Fruit fly (Drosophila melanogaster) whole organism, embryonic: ENCODE measurements around the gene CG5934.

ENCODE experiments used
- Atf-2 ChIP-seq: fragments of 200-800 bp; sonication (Bioruptor generic); optimal IDR thresholded peaks from 2 replicates; lab custom pipeline; 2016; ENCODE audit warnings: missing biosample characterization, missing genetic modification characterization
- CG10431 ChIP-seq: fragments of 200-800 bp; sonication (Bioruptor generic); optimal IDR thresholded peaks from 3 replicates; lab custom pipeline; 2018; ENCODE audit warnings: missing biosample characterization, mild to moderate bottlenecking, missing genetic modification characterization
- CG11723 ChIP-seq: fragments of 200-800 bp; sonication (Bioruptor generic); optimal IDR thresholded peaks from 2 replicates; lab custom pipeline; 2017; ENCODE audit warnings: missing biosample characterization, mild to moderate bottlenecking, missing genetic modification characterization
- CG12769 ChIP-seq: fragments of 200-800 bp; sonication (Bioruptor generic); optimal IDR thresholded peaks from 2 replicates; lab custom pipeline; 2019; ENCODE audit warnings: missing biosample characterization, mild to moderate bottlenecking, missing genetic modification characterization, moderate library complexity
- CG13123 ChIP-seq: fragments of 200-800 bp; sonication (Bioruptor generic); optimal IDR thresholded peaks from 2 replicates; lab custom pipeline; 2016; ENCODE audit warnings: missing biosample characterization, missing genetic modification characterization
- CG13894 ChIP-seq: fragments of 200-800 bp; sonication (Bioruptor generic); optimal IDR thresholded peaks from 3 replicates; lab custom pipeline; 2018; ENCODE audit warnings: missing biosample characterization, mild to moderate bottlenecking, missing genetic modification characterization, moderate library complexity
- CG14860 ChIP-seq: fragments of 200-800 bp; sonication (Bioruptor generic); IDR thresholded peaks from 3 replicates; pipeline ENCODE4 v1.3.6; 2022; ENCODE audit warnings: missing biosample characterization, missing genetic modification characterization; ENCODE audit not compliant: partially characterized antibody
- CG1529 ChIP-seq: fragments of 200-800 bp; sonication (Bioruptor generic); optimal IDR thresholded peaks from 3 replicates; lab custom pipeline; 2018; ENCODE audit warnings: missing biosample characterization, missing genetic modification characterization
- CG16815 ChIP-seq: fragments of 200-800 bp; sonication (Bioruptor generic); optimal IDR thresholded peaks from 3 replicates; lab custom pipeline; 2017; ENCODE audit warnings: missing biosample characterization, mild to moderate bottlenecking, missing genetic modification characterization
- CG18011 ChIP-seq: fragments of 200-800 bp; sonication (Bioruptor generic); optimal IDR thresholded peaks from 2 replicates; lab custom pipeline; 2017; ENCODE audit warnings: missing biosample characterization, missing genetic modification characterization, mild to moderate bottlenecking, moderate library complexity, missing genotype
- CG2116 ChIP-seq: fragments of 200-800 bp; sonication (Bioruptor generic); optimal IDR thresholded peaks from 3 replicates; lab custom pipeline; 2018; ENCODE audit warnings: missing biosample characterization, mild to moderate bottlenecking, missing genetic modification characterization
- CG2129 ChIP-seq: fragments of 200-800 bp; sonication (Bioruptor generic); IDR thresholded peaks from 2 replicates; pipeline ENCODE4 v1.3.6; 2022; ENCODE audit warnings: missing biosample characterization, missing genetic modification characterization; ENCODE audit not compliant: partially characterized antibody
- CG2202 ChIP-seq: fragments of 200-800 bp; sonication (Bioruptor generic); optimal IDR thresholded peaks from 2 replicates; lab custom pipeline; 2018; ENCODE audit warnings: missing biosample characterization, mild to moderate bottlenecking, missing genetic modification characterization
- CG30020 ChIP-seq: fragments of 200-800 bp; optimal IDR thresholded peaks from 2 replicates; lab custom pipeline; 2019; ENCODE audit warnings: missing biosample characterization, mild to moderate bottlenecking, missing genetic modification characterization, moderate library complexity
- CG31224 ChIP-seq: fragments of 200-800 bp; sonication (Bioruptor generic); IDR thresholded peaks from 2 replicates; pipeline ENCODE4 v1.3.6; 2022; ENCODE audit warnings: missing biosample characterization, missing genetic modification characterization
- CG31365 ChIP-seq: fragments of 200-800 bp; sonication (Bioruptor generic); optimal IDR thresholded peaks from 2 replicates; lab custom pipeline; 2018; ENCODE audit warnings: missing biosample characterization, mild to moderate bottlenecking, missing genetic modification characterization
- CG3281 ChIP-seq: fragments of 200-800 bp; sonication (Bioruptor generic); optimal IDR thresholded peaks from 3 replicates; lab custom pipeline; 2017; ENCODE audit warnings: missing biosample characterization, mild to moderate bottlenecking, missing genetic modification characterization
- CG4282 ChIP-seq: fragments of 200-800 bp; sonication (Bioruptor generic); optimal IDR thresholded peaks from 2 replicates; lab custom pipeline; 2016; ENCODE audit warnings: missing biosample characterization, missing genetic modification characterization
- CG4360 ChIP-seq: fragments of 200-800 bp; sonication (Bioruptor generic); IDR thresholded peaks from 2 replicates; pipeline ENCODE4 v1.3.6; 2022; ENCODE audit warnings: missing biosample characterization, missing genetic modification characterization
- CG4617 ChIP-seq: fragments of 200-800 bp; sonication (Bioruptor generic); optimal IDR thresholded peaks from 3 replicates; lab custom pipeline; 2016; ENCODE audit warnings: missing biosample characterization, missing genetic modification characterization, borderline replicate concordance
- CG5953 ChIP-seq: fragments of 200-800 bp; sonication (Bioruptor generic); IDR thresholded peaks from 2 replicates; pipeline ENCODE4 v1.3.6; 2022; ENCODE audit warnings: missing biosample characterization, missing genetic modification characterization
- CG7357 ChIP-seq: fragments of 200-800 bp; sonication (Bioruptor generic); IDR thresholded peaks from 3 replicates; pipeline ENCODE4 v1.3.6; 2022; ENCODE audit warnings: missing biosample characterization, missing genetic modification characterization
- CrebB ChIP-seq: fragments of 200-800 bp; sonication (Bioruptor generic); optimal IDR thresholded peaks from 3 replicates; lab custom pipeline; 2018; ENCODE audit warnings: missing biosample characterization, mild to moderate bottlenecking, missing genetic modification characterization
- D19B ChIP-seq: fragments of 200-800 bp; sonication (Bioruptor generic); optimal IDR thresholded peaks from 2 replicates; lab custom pipeline; 2017; ENCODE audit warnings: missing biosample characterization, mild to moderate bottlenecking, missing genetic modification characterization
- Dll ChIP-seq: fragments of 200-800 bp; sonication (Bioruptor generic); IDR thresholded peaks from 4 replicates; pipeline ENCODE4 v1.3.6; 2022; ENCODE audit warnings: missing biosample characterization, missing genetic modification characterization; ENCODE audit not compliant: partially characterized antibody
- HmgZ ChIP-seq: fragments of 200-800 bp; sonication (Bioruptor generic); optimal IDR thresholded peaks from 2 replicates; lab custom pipeline; 2018; ENCODE audit warnings: missing biosample characterization, mild to moderate bottlenecking, missing genetic modification characterization
- Jarid2 ChIP-seq: fragments of 200-800 bp; sonication (Bioruptor generic); optimal IDR thresholded peaks from 3 replicates; lab custom pipeline; 2017; ENCODE audit warnings: mild to moderate bottlenecking, missing biosample characterization, missing genetic modification reagents, missing genetic modification characterization
- NC2β ChIP-seq: fragments of 200-800 bp; sonication (Bioruptor generic); optimal IDR thresholded peaks from 2 replicates; lab custom pipeline; 2016; ENCODE audit warnings: missing biosample characterization, missing genetic modification characterization
- Nf-YB ChIP-seq: fragments of 200-800 bp; sonication (Bioruptor generic); optimal IDR thresholded peaks from 3 replicates; lab custom pipeline; 2019; ENCODE audit warnings: missing biosample characterization, mild to moderate bottlenecking, missing genetic modification characterization, moderate library complexity
- NfI ChIP-seq: fragments of 200-800 bp; sonication (Bioruptor generic); optimal IDR thresholded peaks from 3 replicates; lab custom pipeline; 2018; ENCODE audit warnings: missing biosample characterization, mild to moderate bottlenecking, missing genetic modification characterization, moderate library complexity
- Optix ChIP-seq: fragments of 200-800 bp; sonication (Bioruptor generic); IDR thresholded peaks from 3 replicates; pipeline ENCODE4 v1.3.6; 2022; ENCODE audit warnings: missing biosample characterization, missing genetic modification characterization
- Sox102F ChIP-seq: fragments of 200-800 bp; sonication (Bioruptor generic); optimal IDR thresholded peaks from 2 replicates; lab custom pipeline; 2018; ENCODE audit warnings: missing biosample characterization, mild to moderate bottlenecking, missing genetic modification characterization, moderate library complexity
- TFAM ChIP-seq: fragments of 200-800 bp; sonication (Bioruptor generic); optimal IDR thresholded peaks from 2 replicates; lab custom pipeline; 2017; ENCODE audit warnings: missing biosample characterization, missing genetic modification characterization, inconsistent platforms
- Xrp1 ChIP-seq: fragments of 200-800 bp; sonication (Bioruptor generic); IDR thresholded peaks from 2 replicates; pipeline ENCODE4 v1.3.6; 2022; ENCODE audit warnings: missing biosample characterization, missing genetic modification characterization
- al ChIP-seq: fragments of 200-800 bp; sonication (Bioruptor generic); IDR thresholded peaks from 2 replicates; pipeline ENCODE4 v1.3.6; 2022; ENCODE audit warnings: missing biosample characterization, missing genetic modification characterization
- btn ChIP-seq: fragments of 200-800 bp; sonication (Bioruptor generic); optimal IDR thresholded peaks from 2 replicates; lab custom pipeline; 2016; ENCODE audit warnings: missing biosample characterization, missing genetic modification characterization
- cas ChIP-seq: fragments of 200-800 bp; sonication (Bioruptor generic); IDR thresholded peaks from 2 replicates; pipeline ENCODE4 v1.3.6; 2022; ENCODE audit warnings: missing biosample characterization, missing genetic modification characterization
- chn ChIP-seq: fragments of 200-800 bp; sonication (Bioruptor generic); optimal IDR thresholded peaks from 2 replicates; lab custom pipeline; 2016; ENCODE audit warnings: missing biosample characterization, missing genetic modification characterization
- eyg ChIP-seq: fragments of 200-800 bp; sonication (Bioruptor generic); optimal IDR thresholded peaks from 3 replicates; lab custom pipeline; 2016; ENCODE audit warnings: missing biosample characterization, missing genetic modification characterization
- fd96Cb ChIP-seq: fragments of 200-800 bp; sonication (Bioruptor generic); optimal IDR thresholded peaks from 2 replicates; lab custom pipeline; 2018; ENCODE audit warnings: missing biosample characterization, mild to moderate bottlenecking, missing genetic modification characterization, moderate library complexity
- gem ChIP-seq: fragments of 200-800 bp; sonication (Bioruptor generic); optimal IDR thresholded peaks from 2 replicates; lab custom pipeline; 2019; ENCODE audit warnings: missing biosample characterization, mild to moderate bottlenecking, missing genetic modification characterization, moderate library complexity
- her ChIP-seq: fragments of 200-800 bp; sonication (Bioruptor generic); optimal IDR thresholded peaks from 2 replicates; lab custom pipeline; 2016; ENCODE audit warnings: missing biosample characterization, missing genetic modification characterization
- hth ChIP-seq: fragments of >200 bp; optimal IDR thresholded peaks from 2 replicates; lab custom pipeline; 2017; ENCODE audit warnings: inconsistent platforms
- mld ChIP-seq: fragments of 200-800 bp; sonication (Bioruptor generic); IDR thresholded peaks from 3 replicates; pipeline ENCODE4 v1.3.6; 2022; ENCODE audit warnings: missing biosample characterization, missing genetic modification characterization; ENCODE audit not compliant: partially characterized antibody
- pita ChIP-seq: fragments of 200-800 bp; sonication (Bioruptor generic); optimal IDR thresholded peaks from 2 replicates; lab custom pipeline; 2017; ENCODE audit warnings: missing biosample characterization, mild to moderate bottlenecking, missing genetic modification characterization
- prd ChIP-seq, 3 experiments: fragments of >200 bp in 2 of 3; fragments of 200-800 bp in 1 of 3; sonication (Bioruptor generic) in 1 of 3; optimal IDR thresholded peaks in 2 of 3; IDR thresholded peaks in 1 of 3; 2 replicates in 2 of 3; 3 replicates in 1 of 3; pipeline versions ENCODE4 v1.3.6 to Lab custom; 2017 to 2022; ENCODE audit warnings: missing biosample characterization in 1 of 3, missing genetic modification characterization in 1 of 3
- sens ChIP-seq: fragments of 200-800 bp; sonication (Bioruptor generic); peaks from one replicate; lab custom pipeline; 2016; ENCODE audit warnings: missing biosample characterization, missing genetic modification characterization
- shn ChIP-seq: fragments of 200-800 bp; sonication (Bioruptor generic); optimal IDR thresholded peaks from 3 replicates; lab custom pipeline; 2016; ENCODE audit warnings: missing biosample characterization, missing genetic modification characterization
- ttk ChIP-seq: fragments of 200-800 bp; sonication (Bioruptor generic); IDR thresholded peaks from 2 replicates; pipeline ENCODE4 v2.1.2; 2022; ENCODE audit warnings: missing biosample characterization, missing genetic modification characterization
- zfh2 ChIP-seq: fragments of 200-800 bp; sonication (Bioruptor generic); optimal IDR thresholded peaks from 2 replicates; lab custom pipeline; 2016; ENCODE audit warnings: missing biosample characterization, missing genetic modification characterization

CG5934 gene

dm6 chr3R:27244742-27245400 lies 28.6 kb upstream of the CG5934 start, which contains the start of gene CG18766 (continued):
- TF ChIP-seq CG14860 (GFP tag; lab: Robert Waterston, UW) (no peak), fd96Cb (tag; lab: Kevin White, UChicago) (no peak), CG4360 (no peak), btn (GFP tag; lab: Kevin White, UChicago) (no peak), prd (optimal IDR thresholded peaks at IDR 0.05; lab: Kevin White, UChicago) (no peak), prd (GFP tag; IDR thresholded peaks at IDR 0.05; lab: Robert Waterston, UW) (no peak), hth (lab: Kevin White, UChicago) (no peak), eyg (GFP tag; lab: Kevin White, UChicago) (no peak), CG13894 (tag; lab: Kevin White, UChicago) (peak; percentile 22), TFAM (GFP tag; lab: Kevin White, UChicago) (no peak), Atf-2 (GFP tag; lab: Kevin White, UChicago) (no peak), shn (GFP tag; lab: Kevin White, UChicago) (no peak), CG13123 (no peak), D19B (GFP tag; lab: Kevin White, UChicago) (no peak), pita (GFP tag; lab: Kevin White, UChicago) (no peak), CG7357 (GFP tag; lab: Robert Waterston, UW) (no peak), CG30020 (no peak), CG31224 (GFP tag; lab: Robert Waterston, UW) (no peak), HmgZ (peak; percentile 88), ttk (no peak), Xrp1 (GFP tag; lab: Robert Waterston, UW) (peak; percentile 17; the same call in 1 of the 2 replicates), CG4282 (GFP tag; lab: Kevin White, UChicago) (no peak), NfI (GFP tag; lab: Kevin White, UChicago) (peak; percentile 9), sens (GFP tag; lab: Kevin White, UChicago) (peak; percentile 57), zfh2 (GFP tag; lab: Kevin White, UChicago) (no peak), Optix (no peak), CG5953 (no peak), CG2202 (tag; lab: Kevin White, UChicago) (no peak), Dll (GFP tag; lab: Robert Waterston, UW) (no peak), CG1529 (GFP tag; lab: Kevin White, UChicago) (no peak), al (no peak), cas (0 out of 2 replicates have a peak, but pooled peaks have one; percentile 22), CG2116 (GFP tag; lab: Kevin White, UChicago) (peak; percentile 39), CG4617 (GFP tag; lab: Kevin White, UChicago) (peak; percentile 89), CG3281 (GFP tag; lab: Kevin White, UChicago) (no peak), Sox102F (no peak), chn (GFP tag; lab: Kevin White, UChicago) (peak; percentile 60), CrebB (tag; lab: Kevin White, UChicago) (no peak), CG16815 (no peak), CG18011 (peak; percentile 12), CG10431 (no peak), CG12769 (tag; lab: Kevin White, UChicago) (no peak), CG11723 (GFP tag; lab: Kevin White, UChicago) (no peak), gem (tag; lab: Kevin White, UChicago) (no peak), Jarid2 (GFP tag; lab: Kevin White, UChicago) (peak; percentile 33), Nf-YB (GFP tag; lab: Kevin White, UChicago) (no peak), CG2129 (GFP tag; lab: Robert Waterston, UW) (no peak), her (peak; percentile 20), mld (GFP tag; lab: Robert Waterston, UW) (no peak), CG31365 (tag; lab: Kevin White, UChicago) (no peak), NC2β (GFP tag; lab: Kevin White, UChicago) (no peak)
